Worm (Caenorhabditis elegans): ENCODE measurements around the gene Y43F8B.13.
A peak's percentile ranks its signal among the peaks of the same experiment; 100 is the strongest.

Y43F8B.13 gene

DNA sequence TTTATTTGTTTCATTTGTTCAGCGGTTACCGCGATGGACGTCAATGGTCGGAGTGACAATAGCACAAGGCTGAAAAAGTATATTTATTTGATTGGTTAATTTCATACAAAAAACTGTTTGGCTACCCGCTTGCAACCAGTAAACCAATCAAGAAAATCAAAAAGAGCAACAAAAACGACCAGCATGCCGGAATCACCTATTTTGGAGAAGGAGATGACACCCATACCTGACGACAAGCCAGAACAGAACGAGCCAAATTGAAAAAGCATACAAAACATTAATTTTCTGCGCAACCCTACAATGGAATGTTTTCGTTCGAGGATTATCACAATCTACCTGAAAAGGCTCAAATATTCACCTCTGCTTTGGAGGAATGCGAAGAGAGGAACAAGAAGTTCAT lies 34.7 kb downstream of the Y43F8B.13 start, which contains the start of gene Y43F8B.7:
Y43F8B.7 (plus strand) TSS at position 301 of the 400 bp plus-strand sequence.
- TF ChIP-seq tbx-8 (GFP tag; optimal IDR thresholded peaks at IDR 0.05), result no peak
- TF ChIP-seq unc-39 (tag; optimal IDR thresholded peaks at IDR 0.05), result no peak
- TF ChIP-seq sptf-1 (tag; optimal IDR thresholded peaks at IDR 0.05), result no peak
- TF ChIP-seq zip-8 (tag; optimal IDR thresholded peaks at IDR 0.05), result no peak
- TF ChIP-seq nhr-12 (tag; optimal IDR thresholded peaks at IDR 0.05), result no peak
- TF ChIP-seq pha-4 (tag; optimal IDR thresholded peaks at IDR 0.05), result no peak
- TF ChIP-seq mep-1 (tag; optimal IDR thresholded peaks at IDR 0.05), result no peak
- no peak for TF ChIP-seq cnd-1 (tag; optimal IDR thresholded peaks at IDR 0.05)
- no peak for TF ChIP-seq elt-1 (tag; optimal IDR thresholded peaks at IDR 0.05; ENCODE audit: borderline replicate concordance, insufficient read depth)
- no peak for TF ChIP-seq sem-2 (GFP tag; optimal IDR thresholded peaks at IDR 0.05)
- no peak for TF ChIP-seq nhr-76 (tag; optimal IDR thresholded peaks at IDR 0.05)
- no peak for TF ChIP-seq elt-3 (tag; optimal IDR thresholded peaks at IDR 0.05)
- TF ChIP-seq mls-2 (tag; optimal IDR thresholded peaks at IDR 0.05), result no peak
- no peak for TF ChIP-seq nhr-28 (tag; optimal IDR thresholded peaks at IDR 0.05)
- TF ChIP-seq drap-1 (GFP tag; optimal IDR thresholded peaks at IDR 0.05), result no peak
- TF ChIP-seq blmp-1 (tag; optimal IDR thresholded peaks at IDR 0.05), result no peak
- no peak for TF ChIP-seq nhr-2 (tag; optimal IDR thresholded peaks at IDR 0.05)
- TF ChIP-seq nhr-237 (tag; optimal IDR thresholded peaks at IDR 0.05), result no peak

DNA sequence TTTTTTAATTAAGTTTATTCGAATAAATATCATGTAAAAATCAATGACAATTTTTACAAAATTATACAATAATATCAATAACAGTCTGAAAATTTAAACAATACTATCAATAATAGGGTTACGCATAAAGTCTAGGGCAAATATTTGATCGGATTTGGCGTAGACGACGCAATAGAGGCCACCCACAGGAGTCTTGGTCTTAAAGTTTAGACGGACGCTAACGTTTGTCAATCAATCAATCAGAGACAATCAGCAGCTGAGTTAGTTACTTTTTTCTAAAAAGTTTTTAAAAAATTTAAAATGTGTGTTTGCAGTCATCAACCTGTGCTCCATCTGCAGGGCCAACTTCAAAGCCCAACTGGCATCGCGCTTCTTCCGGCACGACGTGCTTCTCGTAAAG lies 35.6 kb downstream of the Y43F8B.13 start, which contains the start of gene Y43F8B.29:
Y43F8B.29 (plus strand) TSS at position 301 of the 400 bp plus-strand sequence.
- TF ChIP-seq flh-1 (GFP tag; optimal IDR thresholded peaks at IDR 0.05) (no peak), M03D4.4 (tag; optimal IDR thresholded peaks at IDR 0.05) (no peak), nhr-76 (tag; optimal IDR thresholded peaks at IDR 0.05) (no peak), drap-1 (GFP tag; optimal IDR thresholded peaks at IDR 0.05) (no peak), ceh-83 (GFP tag; optimal IDR thresholded peaks at IDR 0.05) (no peak), elt-1 (tag; optimal IDR thresholded peaks at IDR 0.05; ENCODE audit: borderline replicate concordance, insufficient read depth) (no peak), bed-3 (GFP tag; optimal IDR thresholded peaks at IDR 0.05) (no peak), elt-3 (tag; optimal IDR thresholded peaks at IDR 0.05) (no peak), mls-2 (tag; optimal IDR thresholded peaks at IDR 0.05) (no peak), sptf-1 (tag; optimal IDR thresholded peaks at IDR 0.05) (no peak), nhr-12 (tag; optimal IDR thresholded peaks at IDR 0.05) (no peak), mep-1 (tag; optimal IDR thresholded peaks at IDR 0.05) (no peak), sem-2 (GFP tag; optimal IDR thresholded peaks at IDR 0.05) (no peak), nhr-2 (tag; optimal IDR thresholded peaks at IDR 0.05) (no peak), lin-32 (GFP tag; optimal IDR thresholded peaks at IDR 0.05) (no peak), unc-39 (tag; optimal IDR thresholded peaks at IDR 0.05) (no peak), snpc-4 (tag; optimal IDR thresholded peaks at IDR 0.05) (no peak), ces-1 (GFP tag; optimal IDR thresholded peaks at IDR 0.05) (no peak)

ce11 chrV:19495145-19495544 lies 39.4 kb downstream of the Y43F8B.13 start:
- TF ChIP-seq drap-1 (GFP tag; optimal IDR thresholded peaks at IDR 0.05) (peak; percentile 8), blmp-1 (tag; optimal IDR thresholded peaks at IDR 0.05) (no peak)

DNA sequence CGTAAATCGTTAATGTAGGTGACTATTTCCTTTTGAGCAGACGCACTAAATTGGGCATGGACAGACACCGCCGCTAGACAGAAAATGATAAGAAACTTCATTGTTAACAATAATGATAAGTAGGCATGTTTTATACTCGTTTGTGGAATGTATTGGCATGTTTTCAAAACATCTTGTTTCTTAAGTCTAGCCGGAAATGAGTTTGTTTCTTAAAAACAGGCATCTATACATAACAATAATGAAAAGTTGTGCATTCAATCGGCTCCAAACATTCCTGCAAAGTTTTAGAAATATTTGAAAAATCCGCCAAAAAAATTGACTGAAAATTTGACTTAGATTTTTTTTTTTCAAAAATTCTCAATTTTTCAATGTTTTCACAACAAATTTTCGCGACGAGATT lies 39.8 kb downstream of the Y43F8B.13 start, which contains the start of gene scl-21:
scl-21 (minus strand) TSS at position 101 of the 400 bp plus-strand sequence.
- TF ChIP-seq pha-4 (tag; optimal IDR thresholded peaks at IDR 0.05) (no peak), unc-120 (tag; optimal IDR thresholded peaks at IDR 0.05; ENCODE audit: poor library complexity, severe bottlenecking) (no peak), elt-1 (tag; optimal IDR thresholded peaks at IDR 0.05; ENCODE audit: borderline replicate concordance, insufficient read depth) (no peak), mls-2 (tag; optimal IDR thresholded peaks at IDR 0.05) (no peak), flh-1 (GFP tag; optimal IDR thresholded peaks at IDR 0.05) (no peak), nhr-76 (tag; optimal IDR thresholded peaks at IDR 0.05) (no peak), elt-3 (tag; optimal IDR thresholded peaks at IDR 0.05) (no peak), unc-39 (tag; optimal IDR thresholded peaks at IDR 0.05) (no peak), ztf-11 (tag; optimal IDR thresholded peaks at IDR 0.05) (no peak), nhr-28 (tag; optimal IDR thresholded peaks at IDR 0.05) (no peak)

DNA sequence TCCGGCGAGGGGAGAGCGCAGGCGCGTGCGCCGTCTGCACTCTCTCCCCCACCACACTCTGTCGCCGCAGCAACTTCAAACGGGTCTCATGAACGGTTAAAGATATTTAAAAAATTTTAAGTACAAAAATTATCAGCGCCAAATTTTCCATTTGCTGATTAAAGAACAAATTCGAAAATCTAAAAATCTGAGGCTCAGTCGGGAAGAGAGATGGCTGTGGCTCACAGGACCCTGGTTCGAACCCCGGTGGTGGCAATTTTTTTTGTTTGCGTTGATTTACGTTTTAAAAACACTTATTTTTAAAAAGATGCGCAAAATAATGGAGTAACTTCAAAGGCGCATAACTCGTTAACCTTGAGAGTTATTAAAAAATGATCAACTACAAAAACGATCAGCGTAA lies 41.3 kb downstream of the Y43F8B.13 start:
- no peak for TF ChIP-seq nhr-12 (tag; optimal IDR thresholded peaks at IDR 0.05)

- TF ChIP-seq ztf-11 (tag; optimal IDR thresholded peaks at IDR 0.05), result no peak
These were observed 45.6 kb downstream of the Y43F8B.13 start for ce11 chrV:19501389-19501788.

Measured in whole organism, mixed stage, embryonic.